Worm (Caenorhabditis elegans) whole organism, dauer: Measurements from ENCODE around the gene marc-1.

ENCODE experiments used
- unc-62 ChIP-seq: sonication (generic microtip); optimal IDR thresholded peaks from 2 replicates; lab custom pipeline; 2017; ENCODE audit warnings: missing biosample characterization, missing genetic modification reagents, missing genetic modification characterization

Gene marc-1

DNA sequence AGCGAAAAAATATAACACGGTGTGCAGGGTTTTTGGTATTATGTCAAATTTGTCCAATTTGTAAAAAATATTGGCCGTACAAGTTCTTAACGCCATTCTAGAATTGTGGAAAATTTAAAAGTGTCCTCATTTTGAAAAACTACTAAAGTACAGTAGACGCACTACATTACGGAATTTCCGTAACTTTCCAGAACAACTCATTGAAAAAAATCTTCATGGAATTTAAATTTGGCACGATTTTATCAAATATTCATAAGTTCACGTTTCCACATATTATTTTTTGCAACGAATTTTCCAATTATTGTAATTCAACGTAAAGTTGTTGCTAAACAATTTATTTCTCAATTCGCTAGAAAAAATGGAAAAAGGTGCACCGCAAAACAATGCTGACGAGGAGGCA, 24.6 kb upstream of the marc-1 start, which contains the start of gene F40F9.3:
Gene F40F9.3, plus strand, starts transcription at position 301 of the 400 bp plus-strand sequence.
- no peak for TF ChIP-seq unc-62 (GFP tag; lab: Kevin White, UChicago)

DNA sequence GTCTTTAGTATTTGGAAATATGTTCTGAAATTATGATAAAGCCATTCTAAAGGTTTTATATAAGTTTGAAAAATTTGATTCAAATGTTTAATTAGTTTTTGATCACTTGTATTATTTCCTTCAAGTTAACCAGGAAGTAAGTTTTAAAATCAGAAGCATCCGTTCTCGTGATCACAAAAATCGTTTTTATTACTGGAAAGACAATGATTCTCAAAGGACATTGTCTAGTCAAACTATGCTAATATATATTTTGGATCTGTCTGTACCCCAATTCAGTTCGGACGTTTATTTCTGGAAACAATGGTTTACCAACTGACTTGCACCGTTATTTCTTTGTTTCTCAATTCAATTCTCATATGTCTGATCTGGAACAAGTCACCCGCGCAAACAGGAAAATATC, 23.1 kb upstream of the marc-1 start, which contains the start of gene str-188:
Gene str-188, plus strand, starts transcription at position 301 of the 400 bp plus-strand sequence.
- TF ChIP-seq unc-62 (GFP tag; lab: Kevin White, UChicago): no peak

DNA sequence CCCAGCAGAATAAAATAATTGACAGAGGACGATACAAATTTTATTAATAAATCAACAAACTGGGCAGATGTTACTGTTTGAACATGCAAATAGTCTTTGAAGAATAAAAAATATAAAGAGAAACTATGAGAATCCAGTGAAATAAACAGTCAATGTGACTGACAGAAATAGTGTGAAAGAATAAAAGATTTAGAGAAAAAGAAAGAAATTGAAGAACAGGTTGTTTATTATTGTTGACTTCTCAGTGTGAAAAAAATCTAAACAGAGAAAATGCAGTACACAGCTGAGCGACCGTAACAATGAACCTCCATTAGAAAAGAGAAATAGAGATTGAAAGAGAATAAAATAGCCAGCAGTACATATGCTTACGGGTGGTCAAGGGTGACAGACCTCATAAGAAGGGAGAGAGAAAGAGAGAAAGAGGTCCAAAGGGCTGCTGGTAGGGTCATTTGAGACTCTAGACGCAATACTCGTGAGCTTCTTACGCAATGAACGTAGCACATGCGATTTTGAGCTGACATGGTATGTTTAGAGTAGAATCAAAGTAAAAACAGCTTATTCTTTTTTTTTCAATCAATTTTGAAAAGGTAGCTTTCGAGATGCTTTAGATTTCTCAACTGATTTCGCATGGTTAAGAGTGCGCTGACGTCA, 15.4 kb upstream of the marc-1 start, which contains the start of gene slcr-46.3:
Gene slcr-46.3, minus strand, starts transcription at position 86 of the 651 bp plus-strand sequence.
- no peak for TF ChIP-seq unc-62 (GFP tag; lab: Kevin White, UChicago)

DNA sequence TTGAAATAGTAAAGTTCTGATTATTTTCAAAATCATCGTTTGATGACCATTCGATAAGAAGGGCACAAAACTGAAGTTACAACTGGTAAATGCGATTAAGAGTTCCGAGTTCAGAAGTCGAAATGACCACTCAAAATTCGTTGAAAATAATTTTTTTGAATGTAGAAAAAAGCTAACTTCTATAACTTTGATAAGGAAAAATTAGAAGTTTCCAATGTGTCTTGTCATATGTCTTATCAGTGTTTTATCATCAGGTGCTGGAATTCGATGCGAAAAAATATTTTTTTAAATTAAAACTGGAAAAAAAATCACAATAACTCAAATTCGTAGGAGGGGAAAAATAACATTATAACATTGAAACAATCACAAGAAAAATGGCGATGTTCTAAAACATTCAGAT, 13.8 kb upstream of the marc-1 start:
- TF ChIP-seq unc-62 (GFP tag; lab: Kevin White, UChicago): no peak

DNA sequence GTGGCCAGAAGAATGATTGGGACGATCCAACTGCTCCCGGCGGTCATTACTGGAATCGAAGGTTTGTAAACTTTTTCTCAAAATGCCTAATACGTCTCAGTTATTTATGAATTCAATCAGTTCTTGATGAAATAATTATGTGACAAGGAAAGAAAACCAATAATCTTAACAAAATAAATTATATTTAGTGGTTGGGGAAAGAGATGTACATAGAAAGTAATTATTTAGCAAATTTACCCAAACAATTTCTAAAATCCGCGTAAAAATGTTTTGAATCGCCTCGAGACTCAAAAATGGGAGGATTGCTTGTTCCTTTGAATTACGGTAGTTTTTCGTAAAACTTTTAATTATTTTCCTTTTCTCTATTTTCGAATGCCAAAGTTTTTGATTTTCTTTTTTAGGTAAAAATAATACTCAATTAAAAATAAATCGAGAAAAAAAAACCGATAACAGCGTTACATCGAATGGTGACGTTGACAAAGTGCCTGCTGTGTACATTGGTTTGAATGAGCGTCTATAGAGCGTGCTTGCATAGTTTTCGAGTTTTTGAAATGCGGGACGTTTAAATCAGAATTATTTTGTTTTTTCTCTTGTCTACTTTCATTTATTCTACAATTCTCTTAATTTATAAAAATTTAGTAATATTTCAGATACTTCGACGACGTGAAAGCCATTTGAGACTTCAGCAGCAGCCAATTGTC, 9.9 kb upstream of the marc-1 start, which contains the start of the genes aagr-3 and drap-1:
Gene aagr-3, minus strand, starts transcription at position 51 of the 701 bp plus-strand sequence.
Gene drap-1, plus strand, starts transcription at position 645 of the 701 bp plus-strand sequence.
- no peak for TF ChIP-seq unc-62 (GFP tag; lab: Kevin White, UChicago)

DNA sequence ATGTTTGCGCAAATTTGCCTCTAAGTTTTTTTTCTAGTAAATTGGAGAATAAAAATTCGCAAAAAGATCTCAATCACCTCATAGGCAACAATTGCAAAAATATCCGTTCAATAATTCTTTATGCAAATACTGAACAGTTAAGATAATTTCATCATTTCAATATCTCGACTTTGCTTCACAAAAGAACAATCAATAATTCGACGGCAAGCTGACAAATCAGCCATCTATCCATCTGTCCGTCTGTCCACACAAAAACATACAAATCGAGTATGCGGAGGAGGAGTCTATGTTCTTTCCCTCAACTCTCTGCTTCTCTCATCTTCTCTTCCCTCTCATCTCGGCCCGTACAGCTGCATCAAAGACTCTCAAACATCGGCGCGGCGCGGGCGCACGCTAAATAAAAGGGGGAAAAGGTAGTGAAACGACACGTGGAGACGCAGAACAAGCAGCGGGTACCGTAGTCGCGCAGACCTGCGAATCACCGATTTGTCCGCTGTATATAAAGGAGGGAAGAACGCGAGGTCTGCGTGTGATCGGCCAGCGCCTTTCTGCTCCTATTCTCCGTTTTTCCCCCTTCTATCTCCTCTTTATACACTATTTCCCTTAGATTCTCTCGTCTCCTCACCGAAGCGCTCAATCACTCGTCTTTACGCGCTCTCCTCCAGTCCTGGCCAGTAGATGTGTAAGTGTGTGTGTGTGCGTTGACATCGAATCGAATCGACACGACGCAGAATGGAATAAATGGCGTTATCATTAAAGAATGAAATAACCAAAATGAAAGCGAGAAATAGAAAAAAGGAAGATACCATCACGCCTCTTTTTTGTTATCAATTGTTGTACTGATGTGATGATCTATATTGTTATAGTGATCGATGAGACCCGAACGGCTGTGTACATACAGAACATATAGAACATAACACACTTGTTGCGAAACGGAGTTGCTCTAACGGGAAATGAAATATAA, 8.5 kb upstream of the marc-1 start:
- peak; percentile 28 for TF ChIP-seq unc-62 (GFP tag; lab: Kevin White, UChicago)

DNA sequence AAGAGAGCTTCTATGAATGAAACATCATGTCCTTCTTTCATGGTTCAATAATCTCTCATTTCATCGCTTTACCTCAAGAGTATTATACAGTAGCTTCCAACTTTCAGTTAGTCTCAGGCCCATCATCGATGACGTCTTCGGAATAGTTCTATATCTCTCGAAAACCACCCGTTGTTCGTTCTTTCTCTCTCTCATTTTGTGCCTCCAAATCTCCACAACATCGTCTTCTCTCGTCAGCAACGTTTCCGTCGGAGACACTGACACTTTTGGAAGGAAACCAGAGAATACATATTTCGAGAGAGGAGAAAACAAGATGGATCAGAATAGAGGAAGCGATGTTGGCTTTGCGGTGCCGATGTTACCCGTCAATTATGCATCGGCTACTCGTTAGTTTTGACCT, 7.7 kb upstream of the marc-1 start:
- TF ChIP-seq unc-62 (GFP tag; lab: Kevin White, UChicago): no peak

DNA sequence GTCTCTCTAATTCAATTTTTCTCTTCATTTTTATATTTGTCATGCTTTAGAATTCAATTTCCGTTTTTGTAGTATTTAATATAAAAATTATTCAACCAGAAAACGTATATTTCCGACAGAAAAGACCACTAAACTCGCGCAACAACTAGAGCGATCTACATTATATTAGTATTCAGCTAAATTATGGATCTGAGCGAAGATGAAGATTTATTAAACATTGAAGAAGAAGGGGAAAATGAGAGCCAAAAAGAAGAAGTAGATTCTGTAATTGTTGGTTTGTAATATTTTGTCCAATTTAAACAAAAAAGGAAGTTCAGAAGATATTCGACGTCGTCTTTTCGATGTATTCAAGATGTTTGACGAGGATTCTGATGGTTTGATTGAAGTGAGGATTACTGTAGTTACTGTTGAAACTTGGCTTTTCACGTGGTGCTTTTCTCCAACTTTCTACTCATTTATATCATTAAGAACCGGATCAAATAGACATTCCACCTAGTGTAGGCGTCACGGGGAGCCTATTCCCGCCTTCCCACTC, 5.5 kb upstream of the marc-1 start, which contains the start of gene cal-7:
Gene cal-7, plus strand, starts transcription at position 184 of the 535 bp plus-strand sequence.
- no peak for TF ChIP-seq unc-62 (GFP tag; lab: Kevin White, UChicago)

DNA sequence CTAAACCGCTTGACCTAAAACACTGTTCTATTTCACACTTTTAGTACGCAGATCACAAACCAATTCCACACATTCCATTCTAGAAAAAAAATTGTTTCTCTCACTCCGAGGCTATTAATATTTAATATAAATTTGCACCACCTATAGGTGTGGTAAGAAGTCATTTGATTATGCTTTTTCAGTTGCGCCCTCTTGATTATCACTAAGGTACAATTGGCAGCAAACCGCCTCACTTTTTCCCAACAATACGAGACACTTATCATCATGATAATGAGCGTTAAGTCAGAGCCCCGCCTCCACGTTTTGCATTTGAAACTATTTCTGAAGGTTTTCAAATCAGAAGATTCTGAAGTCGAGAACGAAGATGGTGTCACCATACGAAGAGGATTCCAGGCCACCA, 2.2 kb upstream of the marc-1 start, which contains the start of gene aqp-4:
Gene aqp-4, plus strand, starts transcription at position 270 of the 400 bp plus-strand sequence.
- no peak for TF ChIP-seq unc-62 (GFP tag; lab: Kevin White, UChicago)

DNA sequence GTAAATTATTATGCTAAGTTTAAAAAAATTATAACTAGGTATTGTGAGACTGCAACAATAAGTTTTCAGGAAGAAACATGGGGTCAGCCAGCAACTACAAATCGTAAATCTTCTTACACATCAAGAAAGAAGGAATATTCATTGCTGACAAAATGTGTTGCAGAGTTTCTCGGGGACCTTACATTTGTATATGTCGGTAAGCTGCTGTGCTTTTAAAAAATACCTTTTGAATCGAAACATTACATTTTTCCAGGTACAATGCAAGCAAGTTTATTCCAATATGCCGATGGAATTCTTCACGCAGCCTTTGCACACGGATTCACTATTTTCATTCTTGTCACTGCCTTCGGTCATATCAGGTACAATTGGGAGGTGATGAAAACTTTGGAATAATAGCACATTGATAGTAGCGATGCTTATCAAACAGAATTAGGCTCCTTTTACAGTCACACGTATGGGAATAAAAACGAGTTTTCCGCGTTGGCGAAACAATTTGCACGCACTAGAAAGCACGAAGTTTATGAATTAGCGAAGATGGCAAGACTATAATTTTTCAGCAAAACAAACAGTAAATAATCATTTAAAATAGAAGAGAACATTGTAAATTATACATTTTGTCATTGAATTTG, 1.3 kb upstream of the marc-1 start:
- no peak for TF ChIP-seq unc-62 (GFP tag; lab: Kevin White, UChicago)

DNA sequence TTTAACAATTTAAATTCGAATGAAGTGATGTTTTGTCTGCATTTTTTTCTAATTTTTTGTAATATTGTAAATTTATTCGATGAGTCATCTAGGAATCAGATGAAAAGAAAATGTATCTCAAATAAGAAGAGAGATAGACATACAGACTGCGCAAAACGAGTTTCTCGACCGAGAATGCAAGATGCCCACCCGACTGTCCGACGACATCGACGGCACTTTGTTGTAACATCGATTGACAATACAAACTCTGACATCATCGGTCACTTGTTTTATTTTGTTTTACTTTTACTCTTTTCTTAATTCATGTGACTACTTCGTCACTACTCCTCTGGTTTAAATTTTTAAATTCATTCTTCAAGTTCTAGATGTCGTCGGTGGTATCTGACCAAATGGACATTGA, 1.4 kb downstream of the marc-1 start, which contains the start of gene sta-2:
Gene sta-2, plus strand, starts transcription at position 349 of the 400 bp plus-strand sequence.
- no peak for TF ChIP-seq unc-62 (GFP tag; lab: Kevin White, UChicago)

DNA sequence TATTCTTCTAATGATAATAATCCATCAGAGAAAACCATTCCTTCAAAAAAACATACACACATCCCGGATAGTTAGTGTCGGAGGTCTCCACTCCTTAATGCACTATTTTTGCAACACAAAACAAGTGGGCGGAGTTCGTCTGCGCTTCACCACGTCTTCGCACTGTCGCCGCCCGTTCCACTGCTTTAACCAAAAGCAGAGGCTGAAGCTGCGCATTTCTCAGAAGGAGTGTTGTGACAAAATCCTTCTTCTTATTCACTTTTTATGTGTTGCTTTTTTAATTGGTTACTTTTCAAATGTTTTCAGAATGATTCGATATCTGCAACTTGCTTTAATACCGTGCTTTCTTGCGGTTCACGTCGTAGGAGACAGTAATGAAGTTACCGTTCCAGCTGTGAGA, 5.4 kb downstream of the marc-1 start, which contains the start of gene F58E6.13:
Gene F58E6.13, plus strand, starts transcription at position 301 of the 400 bp plus-strand sequence.
- no peak for TF ChIP-seq unc-62 (GFP tag; lab: Kevin White, UChicago)

DNA sequence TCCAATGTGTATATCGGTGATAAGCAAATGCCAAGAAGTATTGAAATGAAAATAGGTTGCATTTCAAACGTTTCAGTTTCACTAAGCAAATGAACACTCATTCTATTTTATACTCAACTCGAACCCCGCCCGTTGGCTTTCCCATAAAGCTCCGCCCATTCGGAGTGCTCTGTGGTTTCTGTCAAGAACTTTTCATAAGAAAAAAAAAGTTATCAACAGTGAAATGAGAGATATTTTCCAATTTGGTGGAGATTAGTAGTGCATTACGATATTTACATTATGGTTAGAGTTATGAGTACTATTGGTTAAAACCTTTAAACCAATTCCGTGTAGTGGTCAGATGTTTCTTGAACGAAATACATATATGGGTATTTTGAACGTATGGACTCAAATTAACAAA, 10.8 kb downstream of the marc-1 start, which contains the start of gene F58E6.4:
Gene F58E6.4, minus strand, starts transcription at position 101 of the 400 bp plus-strand sequence.
- TF ChIP-seq unc-62 (GFP tag; lab: Kevin White, UChicago): no peak

DNA sequence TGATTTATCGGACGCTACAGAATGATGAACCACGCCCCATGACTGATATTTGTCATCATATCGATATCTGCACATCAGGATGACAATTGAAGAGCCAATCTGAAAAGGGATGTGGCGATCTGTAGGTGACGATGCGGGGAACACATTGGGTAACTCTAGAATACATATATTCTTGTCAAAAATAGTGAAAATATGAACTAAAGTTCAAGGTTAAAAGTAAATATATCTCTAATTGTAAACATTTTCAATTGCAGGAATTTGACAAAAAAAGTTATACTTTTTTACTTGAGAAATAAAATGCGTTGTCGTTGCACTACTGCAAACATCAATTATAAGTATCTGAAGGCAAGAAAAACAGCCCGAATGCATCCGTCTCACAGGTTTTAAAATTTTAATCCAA, 13.4 kb downstream of the marc-1 start, which contains the start of gene F58E6.6:
Gene F58E6.6, minus strand, starts transcription at position 101 of the 400 bp plus-strand sequence.
- TF ChIP-seq unc-62 (GFP tag; lab: Kevin White, UChicago): no peak
